Worm (Caenorhabditis elegans) whole organism, young adult: ENCODE measurements around the gene C07A9.13.

Experiments
- F22D6.2 ChIP-seq: sonication (generic microtip); optimal IDR thresholded peaks from 2 replicates; lab custom pipeline; 2016; ENCODE audit warnings: mild to moderate bottlenecking, missing genetic modification characterization, missing compliant biosample characterization
- nhr-27 ChIP-seq: fragments of 200-800 bp; sonication (Bioruptor generic); optimal IDR thresholded peaks from 2 replicates; lab custom pipeline; 2018; ENCODE audit warnings: mild to moderate bottlenecking, missing genetic modification characterization, moderate library complexity, missing compliant biosample characterization

DNA sequence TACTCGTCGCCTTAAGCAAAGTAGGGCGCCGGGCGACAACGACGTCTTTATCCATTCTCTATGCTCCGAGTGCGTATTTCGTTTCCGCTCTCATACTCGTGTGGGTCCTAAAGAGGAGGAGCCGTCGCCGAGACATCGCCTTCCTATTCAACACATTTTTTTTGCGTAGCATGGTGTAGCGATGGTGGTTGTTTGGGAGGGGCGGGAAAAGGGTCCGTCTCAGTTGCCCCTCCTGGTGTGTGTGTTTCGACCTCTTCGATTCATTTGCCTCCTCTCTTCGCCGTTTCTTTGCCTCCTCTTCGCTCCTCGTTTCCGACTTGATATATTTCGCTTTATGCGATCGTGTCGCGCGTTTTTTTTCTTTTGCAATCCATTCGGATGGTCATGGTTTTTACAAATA is 20.7 kb upstream of the C07A9.13 start:
- TF ChIP-seq F22D6.2 (no peak), nhr-27 (tag; lab: Kevin White, UChicago) (no peak)
